Fruit fly (Drosophila melanogaster) whole organism, prepupa: ENCODE data around the gene Mipp1.

Experiments used
- Blimp-1 ChIP-seq: fragments of 200-800 bp; sonication (Bioruptor generic); optimal IDR thresholded peaks from 3 replicates; lab custom pipeline; 2017; ENCODE audit warnings: missing biosample characterization, missing genetic modification characterization, mild to moderate bottlenecking, moderate library complexity, missing genetic modification reagents
- CG10631 ChIP-seq: fragments of 200-800 bp; sonication (Bioruptor generic); optimal IDR thresholded peaks from 2 replicates; lab custom pipeline; 2016; ENCODE audit warnings: missing biosample characterization, missing genetic modification characterization
- CG10669 ChIP-seq: fragments of 200-800 bp; sonication (Bioruptor generic); optimal IDR thresholded peaks from 3 replicates; lab custom pipeline; 2018; ENCODE audit warnings: missing biosample characterization, mild to moderate bottlenecking, missing genetic modification characterization, moderate library complexity
- CG11294 ChIP-seq: fragments of 200-800 bp; sonication (Bioruptor generic); IDR thresholded peaks from 2 replicates; pipeline ENCODE4 v1.3.6; 2022; ENCODE audit warnings: missing biosample characterization, missing genetic modification characterization
- CG11762 ChIP-seq: fragments of 200-800 bp; sonication (Bioruptor generic); optimal IDR thresholded peaks from 3 replicates; lab custom pipeline; 2016; ENCODE audit warnings: missing biosample characterization, missing genetic modification characterization; ENCODE audit not compliant: insufficient read depth
- CG11902 ChIP-seq: fragments of 200-800 bp; sonication (Bioruptor generic); optimal IDR thresholded peaks from 3 replicates; lab custom pipeline; 2016; ENCODE audit warnings: missing biosample characterization, missing genetic modification characterization
- CG16779 ChIP-seq: fragments of 200-800 bp; sonication (Bioruptor generic); optimal IDR thresholded peaks from 3 replicates; lab custom pipeline; 2017; ENCODE audit warnings: missing biosample characterization, mild to moderate bottlenecking, missing genetic modification characterization
- CG3032 ChIP-seq: fragments of 200-800 bp; optimal IDR thresholded peaks from 2 replicates; lab custom pipeline; 2019; ENCODE audit warnings: missing biosample characterization, mild to moderate bottlenecking, missing genetic modification characterization, moderate library complexity
- CG31627 ChIP-seq: fragments of 200-800 bp; sonication (Bioruptor generic); optimal IDR thresholded peaks from 3 replicates; lab custom pipeline; 2016; ENCODE audit warnings: missing biosample characterization, missing genetic modification characterization
- CG32006 ChIP-seq: fragments of 200-800 bp; sonication (Bioruptor generic); optimal IDR thresholded peaks from 3 replicates; lab custom pipeline; 2017; ENCODE audit warnings: missing biosample characterization, mild to moderate bottlenecking, missing genetic modification characterization
- CG34406 ChIP-seq: fragments of 200-800 bp; sonication (Bioruptor generic); optimal IDR thresholded peaks from 3 replicates; lab custom pipeline; 2016; ENCODE audit warnings: missing biosample characterization, missing genetic modification characterization
- CG3919 ChIP-seq: fragments of 200-800 bp; sonication (Bioruptor generic); optimal IDR thresholded peaks from 3 replicates; lab custom pipeline; 2016; ENCODE audit warnings: missing biosample characterization, missing genetic modification characterization
- CG4318 ChIP-seq: fragments of 200-800 bp; sonication (Bioruptor generic); optimal IDR thresholded peaks from 3 replicates; lab custom pipeline; 2017; ENCODE audit warnings: missing biosample characterization, mild to moderate bottlenecking, missing genetic modification characterization
- CG6276 ChIP-seq: fragments of 200-800 bp; sonication (Bioruptor generic); optimal IDR thresholded peaks from 2 replicates; lab custom pipeline; 2017; ENCODE audit warnings: missing biosample characterization, mild to moderate bottlenecking, missing genetic modification characterization
- CG6792 ChIP-seq: fragments of 200-800 bp; sonication (Bioruptor generic); optimal IDR thresholded peaks from 3 replicates; lab custom pipeline; 2016; ENCODE audit warnings: missing biosample characterization, missing genetic modification characterization
- CG6808 ChIP-seq: fragments of 200-800 bp; sonication (Bioruptor generic); optimal IDR thresholded peaks from 3 replicates; lab custom pipeline; 2017; ENCODE audit warnings: missing biosample characterization, missing genetic modification characterization, mild to moderate bottlenecking, moderate library complexity, missing genetic modification reagents
- CG7368 ChIP-seq: fragments of 200-800 bp; sonication (Bioruptor generic); optimal IDR thresholded peaks from 3 replicates; lab custom pipeline; 2016; ENCODE audit warnings: missing biosample characterization, missing genetic modification characterization
- CG8119 ChIP-seq: fragments of 200-800 bp; sonication (Bioruptor generic); IDR thresholded peaks from 3 replicates; pipeline ENCODE4 v1.3.6; 2022; ENCODE audit warnings: missing biosample characterization, missing genetic modification characterization
- CG8319 ChIP-seq: fragments of 200-800 bp; sonication (Bioruptor generic); optimal IDR thresholded peaks from 3 replicates; lab custom pipeline; 2016; ENCODE audit warnings: missing biosample characterization, missing genetic modification characterization
- CG8632 ChIP-seq: fragments of 200-800 bp; sonication (Bioruptor generic); optimal IDR thresholded peaks from 3 replicates; lab custom pipeline; 2016; ENCODE audit warnings: missing biosample characterization, missing genetic modification characterization
- CG9139 ChIP-seq: fragments of 200-800 bp; sonication (Bioruptor generic); optimal IDR thresholded peaks from 3 replicates; lab custom pipeline; 2017; ENCODE audit warnings: missing biosample characterization, mild to moderate bottlenecking, missing genetic modification characterization
- Eip75B ChIP-seq: fragments of 200-800 bp; sonication (Bioruptor generic); optimal IDR thresholded peaks from 3 replicates; lab custom pipeline; 2016; ENCODE audit warnings: missing biosample characterization, missing genetic modification characterization
- Eip93F ChIP-seq: fragments of 200-800 bp; sonication (Bioruptor generic); optimal IDR thresholded peaks from 2 replicates; lab custom pipeline; 2016; ENCODE audit warnings: missing biosample characterization, mild to moderate bottlenecking, missing genetic modification characterization
- Ets21C ChIP-seq: fragments of 200-800 bp; sonication (Bioruptor generic); optimal IDR thresholded peaks from 3 replicates; lab custom pipeline; 2016; ENCODE audit warnings: missing biosample characterization, missing genetic modification characterization
- Ets96B ChIP-seq: fragments of 200-800 bp; optimal IDR thresholded peaks from 2 replicates; lab custom pipeline; 2019; ENCODE audit warnings: missing biosample characterization, mild to moderate bottlenecking, missing genetic modification characterization, moderate library complexity
- Gug ChIP-seq: fragments of 200-800 bp; sonication (Bioruptor generic); IDR thresholded peaks from 2 replicates; pipeline ENCODE4 v1.3.6; 2022; ENCODE audit warnings: missing biosample characterization, missing genetic modification characterization
- Hr38 ChIP-seq: sonication (Bioruptor generic); optimal IDR thresholded peaks from 2 replicates; lab custom pipeline; 2016; ENCODE audit warnings: missing biosample characterization, missing genetic modification characterization
- Hr39 ChIP-seq: fragments of 200-800 bp; sonication (Bioruptor generic); optimal IDR thresholded peaks from 2 replicates; lab custom pipeline; 2016; ENCODE audit warnings: missing biosample characterization, missing genetic modification characterization
- Hr4 ChIP-seq: fragments of 200-800 bp; sonication (Bioruptor generic); optimal IDR thresholded peaks from 3 replicates; lab custom pipeline; 2016; ENCODE audit warnings: missing biosample characterization, missing genetic modification characterization
- Lpt ChIP-seq: fragments of 200-800 bp; sonication (Bioruptor generic); optimal IDR thresholded peaks from 3 replicates; lab custom pipeline; 2016; ENCODE audit warnings: missing biosample characterization, missing genetic modification characterization
- Met ChIP-seq: fragments of 200-800 bp; sonication (Bioruptor generic); optimal IDR thresholded peaks from 3 replicates; lab custom pipeline; 2016; ENCODE audit warnings: missing biosample characterization, missing genetic modification characterization
- OdsH ChIP-seq: fragments of 200-800 bp; sonication (Bioruptor generic); optimal IDR thresholded peaks from 3 replicates; lab custom pipeline; 2016; ENCODE audit warnings: missing biosample characterization, missing genetic modification characterization
- Smox ChIP-seq: fragments of 200-800 bp; sonication (Bioruptor generic); optimal IDR thresholded peaks from 3 replicates; lab custom pipeline; 2016; ENCODE audit warnings: missing biosample characterization, missing genetic modification characterization
- Sox102F ChIP-seq: fragments of 200-800 bp; sonication (Bioruptor generic); optimal IDR thresholded peaks from 2 replicates; lab custom pipeline; 2016; ENCODE audit warnings: missing biosample characterization, mild to moderate bottlenecking, missing genetic modification characterization
- Sox14 ChIP-seq: fragments of 200-800 bp; sonication (Bioruptor generic); optimal IDR thresholded peaks from 3 replicates; lab custom pipeline; 2016; ENCODE audit warnings: missing biosample characterization, missing genetic modification characterization
- Sox15 ChIP-seq: fragments of 200-800 bp; sonication (Bioruptor generic); optimal IDR thresholded peaks from 3 replicates; lab custom pipeline; 2016; ENCODE audit warnings: missing biosample characterization, missing genetic modification characterization
- achi ChIP-seq: fragments of 200-800 bp; sonication (Bioruptor generic); optimal IDR thresholded peaks from 3 replicates; lab custom pipeline; 2016; ENCODE audit warnings: missing biosample characterization, missing genetic modification characterization
- acj6 ChIP-seq: fragments of 200-800 bp; sonication (Bioruptor generic); optimal IDR thresholded peaks from 3 replicates; lab custom pipeline; 2016; ENCODE audit warnings: missing biosample characterization, missing genetic modification characterization
- cyc ChIP-seq: fragments of 200-800 bp; sonication (Bioruptor generic); optimal IDR thresholded peaks from 3 replicates; lab custom pipeline; 2016; ENCODE audit warnings: missing biosample characterization, missing genetic modification characterization
- dac ChIP-seq: fragments of 200-800 bp; sonication (Bioruptor generic); optimal IDR thresholded peaks from 2 replicates; lab custom pipeline; 2017; ENCODE audit warnings: missing biosample characterization, mild to moderate bottlenecking, missing genetic modification characterization
- eg ChIP-seq: fragments of 200-800 bp; sonication (Bioruptor generic); IDR thresholded peaks from 3 replicates; pipeline ENCODE4 v1.3.6; 2022; ENCODE audit warnings: missing biosample characterization, missing genetic modification characterization
- esn ChIP-seq: fragments of 200-800 bp; sonication (Bioruptor generic); optimal IDR thresholded peaks from 2 replicates; lab custom pipeline; 2016; ENCODE audit warnings: missing biosample characterization, mild to moderate bottlenecking, missing genetic modification characterization, moderate library complexity
- fd59A ChIP-seq: fragments of 200-800 bp; sonication (Bioruptor generic); optimal IDR thresholded peaks from 2 replicates; lab custom pipeline; 2017; ENCODE audit warnings: missing biosample characterization, mild to moderate bottlenecking, missing genetic modification characterization, missing genetic modification reagents
- fd85E ChIP-seq: fragments of 200-800 bp; sonication (Bioruptor generic); optimal IDR thresholded peaks from 3 replicates; lab custom pipeline; 2016; ENCODE audit warnings: missing biosample characterization, missing genetic modification characterization
- fkh ChIP-seq: fragments of 200-800 bp; sonication (Bioruptor generic); optimal IDR thresholded peaks from 3 replicates; lab custom pipeline; 2017; ENCODE audit warnings: missing biosample characterization, mild to moderate bottlenecking, missing genetic modification characterization, moderate library complexity
- lz ChIP-seq: fragments of 200-800 bp; sonication (Bioruptor generic); optimal IDR thresholded peaks from 3 replicates; lab custom pipeline; 2016; ENCODE audit warnings: missing biosample characterization, missing genetic modification characterization
- net ChIP-seq: fragments of 200-800 bp; sonication (Bioruptor generic); optimal IDR thresholded peaks from 3 replicates; lab custom pipeline; 2016; ENCODE audit warnings: missing biosample characterization, missing genetic modification characterization
- salr ChIP-seq, 2 experiments: fragments of 200-800 bp; sonication (Bioruptor generic); optimal IDR thresholded peaks; 3 replicates each; lab custom pipeline; 2016 to 2018; ENCODE audit warnings: missing biosample characterization in 2 of 2, missing genetic modification characterization in 2 of 2, mild to moderate bottlenecking in 1 of 2
- spab ChIP-seq: fragments of 200-800 bp; sonication (Bioruptor generic); optimal IDR thresholded peaks from 2 replicates; lab custom pipeline; 2017; ENCODE audit warnings: missing biosample characterization, mild to moderate bottlenecking, missing genetic modification characterization, missing genetic modification reagents
- ss ChIP-seq, 2 experiments: fragments of 200-800 bp; sonication (Bioruptor generic); optimal IDR thresholded peaks; 2 replicates in 1 of 2; 3 replicates in 1 of 2; lab custom pipeline; 2017 to 2018; ENCODE audit warnings: mild to moderate bottlenecking in 2 of 2, missing biosample characterization in 2 of 2, missing genetic modification characterization in 2 of 2, moderate library complexity in 1 of 2
- svp ChIP-seq: fragments of 200-800 bp; sonication (Bioruptor generic); peaks from one replicate; lab custom pipeline; 2016; ENCODE audit warnings: missing biosample characterization, missing genetic modification characterization
- topi ChIP-seq: fragments of 200-800 bp; sonication (Bioruptor generic); optimal IDR thresholded peaks from 3 replicates; lab custom pipeline; 2016; ENCODE audit warnings: missing biosample characterization, missing genetic modification characterization

Mipp1 gene

dm6 chr3L:16582678-16583315, 9.7 kb upstream of the Mipp1 start, which contains the start of gene Rpn12:
Gene Rpn12 (plus strand): TSS chr3L:16583028.
- TF ChIP-seq Eip75B (GFP tag; lab: Kevin White, UChicago) (peak; percentile 37), CG6808 (GFP tag; lab: Kevin White, UChicago) (no peak), acj6 (GFP tag; lab: Kevin White, UChicago) (peak; percentile 8), CG3919 (GFP tag; lab: Kevin White, UChicago) (no peak), Met (GFP tag; lab: Kevin White, UChicago) (peak; percentile 38), CG4318 (GFP tag; lab: Kevin White, UChicago) (no peak), Eip93F (GFP tag; lab: Kevin White, UChicago) (no peak), Hr4 (GFP tag; lab: Kevin White, UChicago) (peak; percentile 38), CG3032 (tag; lab: Kevin White, UChicago) (peak; percentile 38), CG8319 (GFP tag; lab: Kevin White, UChicago) (no peak), Sox102F (GFP tag; lab: Kevin White, UChicago) (no peak), lz (GFP tag; lab: Kevin White, UChicago) (peak; percentile 53), Hr39 (GFP tag; lab: Kevin White, UChicago) (peak; percentile 45), CG11762 (no peak), CG10669 (no peak), Smox (GFP tag; lab: Kevin White, UChicago) (no peak), net (GFP tag; lab: Kevin White, UChicago) (no peak), CG10631 (peak; percentile 41), CG9139 (GFP tag; lab: Kevin White, UChicago) (no peak), ss (GFP tag; optimal IDR thresholded peaks at IDR 0.05; lab: Kevin White, UChicago) (no peak), cyc (peak; percentile 42), CG6792 (no peak), CG11902 (GFP tag; lab: Kevin White, UChicago) (no peak), CG7368 (GFP tag; lab: Kevin White, UChicago) (no peak), Blimp-1 (GFP tag; lab: Kevin White, UChicago) (no peak), Hr38 (GFP tag; lab: Kevin White, UChicago) (no peak), spab (GFP tag; lab: Kevin White, UChicago) (no peak), CG8632 (GFP tag; lab: Kevin White, UChicago) (peak; percentile 12), CG34406 (peak; percentile 2), fkh (GFP tag; lab: Kevin White, UChicago) (no peak), topi (peak; percentile 25), esn (peak; percentile 47), dac (GFP tag; lab: Kevin White, UChicago) (no peak), eg (no peak), Sox14 (GFP tag; lab: Kevin White, UChicago) (peak; percentile 45), fd59A (GFP tag; lab: Kevin White, UChicago) (no peak), Lpt (GFP tag; lab: Kevin White, UChicago) (no peak), Ets96B (tag; lab: Kevin White, UChicago) (peak; percentile 17), CG6276 (no peak), CG32006 (GFP tag; lab: Kevin White, UChicago) (peak; percentile 20), Ets21C (no peak), CG8119 (GFP tag; lab: Robert Waterston, UW) (no peak), CG16779 (tag; lab: Kevin White, UChicago) (no peak), Gug (GFP tag; lab: Robert Waterston, UW) (0 out of 2 replicates have a peak, but pooled peaks have one; percentile 8), Sox15 (no peak), CG11294 (GFP tag; lab: Robert Waterston, UW) (no peak), achi (GFP tag; lab: Kevin White, UChicago) (no peak), svp (GFP tag; lab: Kevin White, UChicago) (no peak), CG31627 (GFP tag; lab: Kevin White, UChicago) (peak; percentile 33), fd85E (GFP tag; lab: Kevin White, UChicago) (no peak), salr (GFP tag; optimal IDR thresholded peaks at IDR 0.05; lab: Kevin White, UChicago) (no peak), OdsH (peak; percentile 23)
